Worm (Caenorhabditis elegans): Measurements from ENCODE around the gene glb-4.

ce11 chrII:11135773-11136172 lies 24.8 kb upstream of the glb-4 start:
- no peak for TF ChIP-seq nhr-77 (tag; optimal IDR thresholded peaks at IDR 0.05)
- no peak for TF ChIP-seq nhr-67 (tag; optimal IDR thresholded peaks at IDR 0.05)
- TF ChIP-seq nhr-76 (tag; optimal IDR thresholded peaks at IDR 0.05) = no peak
- no peak for TF ChIP-seq snpc-4 (tag; optimal IDR thresholded peaks at IDR 0.05)
- no peak for TF ChIP-seq ztf-4 (tag; optimal IDR thresholded peaks at IDR 0.05)
- no peak for TF ChIP-seq unc-39 (tag; optimal IDR thresholded peaks at IDR 0.05)
- no peak for TF ChIP-seq aly-2 (tag; optimal IDR thresholded peaks at IDR 0.05)
- TF ChIP-seq pha-4 (tag; optimal IDR thresholded peaks at IDR 0.05) = peak; percentile 32
- TF ChIP-seq elt-1 (tag; optimal IDR thresholded peaks at IDR 0.05) = no peak
- TF ChIP-seq elt-3 (tag; optimal IDR thresholded peaks at IDR 0.05) = no peak
- TF ChIP-seq nhr-28 (tag; optimal IDR thresholded peaks at IDR 0.05) = no peak
- peak; percentile 39 for TF ChIP-seq elt-2 (tag; optimal IDR thresholded peaks at IDR 0.05)
